Worm (Caenorhabditis elegans) whole organism, L1 larva: ENCODE data around the gene T14B1.1.

Experiments used
- Y116A8C.19 ChIP-seq: sonication (generic microtip); optimal IDR thresholded peaks from 2 replicates; lab custom pipeline; 2016; ENCODE audit warnings: missing compliant biosample characterization, missing genetic modification characterization, borderline replicate concordance
- blmp-1 ChIP-seq: fragments of 150-350 bp; optimal IDR thresholded peaks from 2 replicates; lab custom pipeline; 2014; ENCODE audit warnings: missing biosample characterization, missing genetic modification characterization
- ceh-63 ChIP-seq: fragments of 200-800 bp; sonication (Bioruptor generic); optimal IDR thresholded peaks from 2 replicates; lab custom pipeline; 2018; ENCODE audit warnings: mild to moderate bottlenecking, missing genetic modification characterization, missing compliant biosample characterization
- ceh-8 ChIP-seq: fragments of 200-800 bp; sonication (Bioruptor generic); optimal IDR thresholded peaks from 2 replicates; lab custom pipeline; 2018; ENCODE audit warnings: mild to moderate bottlenecking, missing genetic modification characterization, moderate library complexity, missing compliant biosample characterization
- ceh-88 ChIP-seq: fragments of 200-800 bp; sonication (Bioruptor generic); IDR thresholded peaks from 2 replicates; pipeline ENCODE4 v1.3.6; 2022; ENCODE audit warnings: missing genetic modification characterization, missing compliant biosample characterization
- ces-1 ChIP-seq: fragments of 150-350 bp; optimal IDR thresholded peaks from 2 replicates; lab custom pipeline; 2014; ENCODE audit warnings: missing biosample characterization, missing genetic modification reagents, missing genetic modification characterization
- dpl-1 ChIP-seq, 3 experiments: fragments of 150-350 bp in 2 of 3; sonication (generic microtip) in 1 of 3; optimal IDR thresholded peaks; 2 replicates each; lab custom pipeline; 2014 to 2017; ENCODE audit warnings: missing biosample characterization in 3 of 3, missing genetic modification characterization in 3 of 3, missing genetic modification reagents in 3 of 3
- dsc-1 ChIP-seq: sonication (generic microtip); optimal IDR thresholded peaks from 2 replicates; lab custom pipeline; 2016; ENCODE audit warnings: mild to moderate bottlenecking, missing genetic modification characterization, missing compliant biosample characterization
- efl-1 ChIP-seq, 4 experiments: fragments of 150-350 bp; optimal IDR thresholded peaks in 3 of 4; peaks in 1 of 4; 1 replicate in 1 of 4; 2 replicates in 3 of 4; lab custom pipeline; 2014; ENCODE audit warnings: missing biosample characterization in 2 of 4, missing genetic modification characterization in 2 of 4, missing genetic modification reagents in 2 of 4
- egl-13 ChIP-seq: sonication (generic microtip); optimal IDR thresholded peaks from 2 replicates; lab custom pipeline; 2016; ENCODE audit warnings: missing genotype, missing genetic modification reagents, missing genetic modification characterization, missing compliant biosample characterization
- elt-3 ChIP-seq, 6 experiments: fragments of 150-350 bp in 1 of 6; sonication (generic microtip); optimal IDR thresholded peaks; 2 replicates each; lab custom pipeline; 2017 to 2018; ENCODE audit warnings: missing biosample characterization in 6 of 6, missing genetic modification characterization in 6 of 6, inconsistent platforms in 1 of 6
- fkh-10 ChIP-seq: sonication (generic microtip); optimal IDR thresholded peaks from 2 replicates; lab custom pipeline; 2017; ENCODE audit warnings: missing biosample characterization, missing genetic modification reagents, missing genetic modification characterization
- fos-1 ChIP-seq: fragments of 150-350 bp; optimal IDR thresholded peaks from 2 replicates; lab custom pipeline; 2014; ENCODE audit warnings: missing biosample characterization, missing genetic modification characterization
- grh-1 ChIP-seq: fragments of 200-800 bp; sonication (Bioruptor generic); IDR thresholded peaks from 2 replicates; pipeline ENCODE4 v1.3.6; 2022; ENCODE audit warnings: missing genetic modification reagents, missing genetic modification characterization, missing compliant biosample characterization
- hlh-17 ChIP-seq: fragments of 200-800 bp; sonication (Bioruptor generic); optimal IDR thresholded peaks from 2 replicates; lab custom pipeline; 2018; ENCODE audit warnings: missing genetic modification characterization, mild to moderate bottlenecking, missing compliant biosample characterization, moderate library complexity, borderline replicate concordance
- irx-1 ChIP-seq: sonication (generic microtip); optimal IDR thresholded peaks from 2 replicates; lab custom pipeline; 2016; ENCODE audit warnings: missing genetic modification characterization, missing compliant biosample characterization
- jun-1 ChIP-seq: fragments of 150-350 bp; optimal IDR thresholded peaks from 2 replicates; lab custom pipeline; 2014; ENCODE audit warnings: missing biosample characterization, missing genetic modification reagents, missing genetic modification characterization
- lin-14 ChIP-seq: fragments of 200-800 bp; sonication (Bioruptor generic); optimal IDR thresholded peaks from 2 replicates; lab custom pipeline; 2018; ENCODE audit warnings: mild to moderate bottlenecking, missing genetic modification characterization, moderate library complexity, missing compliant biosample characterization
- lin-35 ChIP-seq, 2 experiments: fragments of 150-350 bp; optimal IDR thresholded peaks; 2 replicates each; lab custom pipeline; 2014; ENCODE audit warnings: missing biosample characterization in 2 of 2, missing genetic modification characterization in 2 of 2, missing genetic modification reagents in 2 of 2
- lsy-2 ChIP-seq, 2 experiments: fragments of 150-350 bp; optimal IDR thresholded peaks; 2 replicates each; lab custom pipeline; 2014; ENCODE audit warnings: missing biosample characterization in 2 of 2, missing genetic modification characterization in 2 of 2
- mdl-1 ChIP-seq, 2 experiments: fragments of 150-350 bp; optimal IDR thresholded peaks; 2 replicates each; lab custom pipeline; 2014 to 2017; ENCODE audit warnings: missing biosample characterization in 2 of 2, missing genetic modification characterization in 2 of 2, inconsistent platforms in 1 of 2
- mef-2 ChIP-seq: fragments of 150-350 bp; optimal IDR thresholded peaks from 2 replicates; lab custom pipeline; 2014; ENCODE audit warnings: missing biosample characterization, missing genetic modification characterization
- mep-1 ChIP-seq: fragments of 150-350 bp; optimal IDR thresholded peaks from 2 replicates; lab custom pipeline; 2014; ENCODE audit warnings: missing biosample characterization, missing genetic modification characterization
- nhr-11 ChIP-seq: fragments of 150-350 bp; optimal IDR thresholded peaks from 2 replicates; lab custom pipeline; 2014; ENCODE audit warnings: missing biosample characterization, missing genetic modification characterization
- nhr-19 ChIP-seq: fragments of 200-800 bp; sonication (Bioruptor generic); conservative IDR thresholded peaks from 2 replicates; pipeline ENCODE4 v1.3.6; 2022; ENCODE audit warnings: missing genetic modification characterization, missing compliant biosample characterization
- nhr-20 ChIP-seq: sonication (generic microtip); optimal IDR thresholded peaks from 2 replicates; lab custom pipeline; 2016; ENCODE audit warnings: mild to moderate bottlenecking, missing genetic modification characterization, missing compliant biosample characterization
- nhr-237 ChIP-seq: fragments of 150-350 bp; optimal IDR thresholded peaks from 2 replicates; lab custom pipeline; 2014; ENCODE audit warnings: missing biosample characterization, missing genetic modification characterization
- nhr-47 ChIP-seq: sonication (generic microtip); optimal IDR thresholded peaks from 2 replicates; lab custom pipeline; 2016; ENCODE audit warnings: mild to moderate bottlenecking, missing genetic modification characterization, moderate library complexity, missing compliant biosample characterization
- nhr-71 ChIP-seq: sonication (generic microtip); optimal IDR thresholded peaks from 2 replicates; lab custom pipeline; 2016; ENCODE audit warnings: mild to moderate bottlenecking, missing genetic modification characterization, moderate library complexity, missing compliant biosample characterization
- nhr-77 ChIP-seq: fragments of 150-350 bp; optimal IDR thresholded peaks from 2 replicates; lab custom pipeline; 2014; ENCODE audit warnings: missing biosample characterization, missing genetic modification characterization
- nhr-85 ChIP-seq: sonication (generic microtip); peaks from one replicate; lab custom pipeline; 2016; ENCODE audit warnings: missing genetic modification characterization, inconsistent platforms, missing compliant biosample characterization
- pax-3 ChIP-seq: fragments of 200-800 bp; sonication (Bioruptor generic); optimal IDR thresholded peaks from 2 replicates; lab custom pipeline; 2018; ENCODE audit warnings: mild to moderate bottlenecking, missing genetic modification characterization, moderate library complexity, missing compliant biosample characterization
- pqm-1 ChIP-seq: sonication (generic microtip); optimal IDR thresholded peaks from 3 replicates; lab custom pipeline; 2017; ENCODE audit warnings: missing biosample characterization, missing genetic modification characterization
- skn-1 ChIP-seq: fragments of 150-350 bp; optimal IDR thresholded peaks from 2 replicates; lab custom pipeline; 2014; ENCODE audit warnings: missing biosample characterization, missing genetic modification characterization
- snpc-4 ChIP-seq: fragments of 150-350 bp; optimal IDR thresholded peaks from 2 replicates; lab custom pipeline; 2014; ENCODE audit warnings: missing biosample characterization, missing genetic modification characterization
- snu-23 ChIP-seq: sonication (generic microtip); optimal IDR thresholded peaks from 2 replicates; lab custom pipeline; 2016; ENCODE audit warnings: missing genetic modification characterization, missing compliant biosample characterization
- sox-4 ChIP-seq: sonication (generic microtip); optimal IDR thresholded peaks from 2 replicates; lab custom pipeline; 2016; ENCODE audit warnings: missing genetic modification characterization, missing compliant biosample characterization
- sptf-1 ChIP-seq: fragments of 150-350 bp; optimal IDR thresholded peaks from 2 replicates; lab custom pipeline; 2014; ENCODE audit warnings: missing biosample characterization, missing genetic modification characterization
- tbx-2 ChIP-seq: sonication (generic microtip); optimal IDR thresholded peaks from 2 replicates; lab custom pipeline; 2016; ENCODE audit warnings: missing genetic modification characterization, missing compliant biosample characterization

Gene T14B1.1

DNA sequence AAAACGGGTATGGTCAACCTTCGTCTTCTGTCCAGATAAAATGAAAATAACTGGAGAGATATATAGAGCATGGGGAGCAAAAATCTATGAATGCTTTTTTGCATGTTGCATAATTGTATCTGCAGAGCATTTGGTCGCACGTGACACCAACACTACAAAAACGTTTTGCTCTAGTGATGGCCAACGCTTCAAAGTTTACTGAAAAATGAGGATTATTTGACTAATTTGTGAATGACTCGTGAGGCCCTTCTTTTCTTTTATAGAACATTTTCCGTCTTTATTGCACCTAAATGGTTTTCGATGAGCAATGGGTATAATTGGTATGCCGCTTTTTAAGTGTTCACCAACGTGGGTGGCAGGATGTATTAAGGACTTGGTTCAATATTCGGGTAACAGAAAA is 15.0 kb downstream of the T14B1.1 start:
- TF ChIP-seq ceh-63 (GFP tag; lab: Kevin White, UChicago) = peak; percentile 84
- TF ChIP-seq dsc-1 = peak; percentile 81
- no peak for TF ChIP-seq lin-14 (GFP tag; lab: Kevin White, UChicago)
- no peak for TF ChIP-seq pax-3 (tag; lab: Kevin White, UChicago)

- TF ChIP-seq sox-4 (tag; lab: Kevin White, UChicago) = no peak
- TF ChIP-seq blmp-1 (tag; lab: Kevin White, UChicago) = no peak
- TF ChIP-seq pqm-1 (tag; lab: Kevin White, UChicago) = no peak
These were observed 15.5 kb downstream of the T14B1.1 start, which contains the start of gene aex-2 for ce11 chrX:9653016-9653415. Gene aex-2, minus strand, starts transcription at chrX:9653116.

ce11 chrX:9648098-9648574 is 20.4 kb downstream of the T14B1.1 start, which contains the start of gene F34H10.4:
Gene F34H10.4, plus strand, starts transcription at chrX:9648524.
- peak; percentile 51 for TF ChIP-seq lin-14 (GFP tag; lab: Kevin White, UChicago)
- peak; percentile 26 for TF ChIP-seq ces-1 (GFP tag; lab: Kevin White, UChicago)
- TF ChIP-seq fos-1 (tag; lab: Kevin White, UChicago) = no peak
- TF ChIP-seq efl-1 (optimal IDR thresholded peaks at IDR 0.05; lab: Kevin White, UChicago) = no peak
- peak in 1 of 2 experiments; percentile 60 for TF ChIP-seq efl-1 (GFP tag; optimal IDR thresholded peaks at IDR 0.05 in 1 of 2; lab: Kevin White, UChicago)
- peak; percentile 70 for TF ChIP-seq fkh-10 (GFP tag; lab: Kevin White, UChicago)
- no peak for TF ChIP-seq hlh-17 (GFP tag; lab: Kevin White, UChicago)

DNA sequence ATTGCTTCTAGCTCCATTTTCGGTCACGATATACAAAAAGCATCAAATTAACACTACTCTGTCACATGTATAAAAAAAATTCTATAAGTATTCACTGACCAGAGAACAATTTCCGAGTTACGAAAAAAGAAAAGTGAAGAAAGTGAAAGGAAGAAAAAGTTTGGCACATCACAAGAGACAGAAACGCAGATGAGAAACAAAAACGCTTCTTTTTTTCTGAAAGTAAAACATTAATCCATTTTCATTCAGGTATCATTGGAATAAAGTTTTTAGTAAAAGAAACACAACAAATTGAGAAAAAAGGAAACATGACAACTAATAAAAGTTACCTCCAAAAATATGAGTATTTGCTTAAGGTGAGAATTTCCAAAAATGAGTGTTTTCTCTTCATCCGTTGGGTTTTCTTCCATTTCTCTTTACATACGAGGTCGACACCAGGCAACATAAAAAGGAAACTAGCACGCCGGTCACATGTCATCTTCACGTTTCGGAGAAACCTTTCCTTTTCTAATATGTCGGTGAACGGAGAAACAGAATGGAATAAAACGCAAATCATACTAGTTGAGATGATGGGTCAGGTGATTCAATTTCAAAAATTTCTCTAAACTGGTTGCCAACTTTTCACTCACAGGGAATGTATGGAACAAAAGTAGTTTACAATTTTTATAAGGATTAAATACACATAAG is 25.6 kb downstream of the T14B1.1 start:
- no peak for TF ChIP-seq Y116A8C.19 (tag; lab: Kevin White, UChicago)
- peak; percentile 78 for TF ChIP-seq lin-14 (GFP tag; lab: Kevin White, UChicago)
- no peak for TF ChIP-seq mef-2
- peak; percentile 48 for TF ChIP-seq irx-1 (tag; lab: Kevin White, UChicago)
- peak; percentile 47 for TF ChIP-seq ceh-8
- TF ChIP-seq jun-1 (tag; lab: Kevin White, UChicago) = no peak
- peak; percentile 71 for TF ChIP-seq grh-1 (GFP tag; lab: Robert Waterston, UW)
- peak; percentile 76 for TF ChIP-seq nhr-20 (tag; lab: Kevin White, UChicago)
- TF ChIP-seq sox-4 (tag; lab: Kevin White, UChicago) = peak; percentile 47
- TF ChIP-seq skn-1 (tag; lab: Kevin White, UChicago) = peak; percentile 32
- TF ChIP-seq tbx-2 (tag; lab: Kevin White, UChicago) = peak; percentile 42
- peak; percentile 6 to 24 for TF ChIP-seq lsy-2 (tag; optimal IDR thresholded peaks at IDR 0.05; lab: Kevin White, UChicago)
- peak; percentile 26; the same call in 1 of the 2 replicates for TF ChIP-seq nhr-19 (GFP tag; lab: Robert Waterston, UW)
- TF ChIP-seq snpc-4 = peak; percentile 27
- no peak for TF ChIP-seq nhr-237
- TF ChIP-seq nhr-47 (tag; lab: Kevin White, UChicago) = peak; percentile 33
- peak; percentile 23 to 75 for TF ChIP-seq lin-35 (GFP tag; optimal IDR thresholded peaks at IDR 0.05; lab: Kevin White, UChicago)
- no peak for TF ChIP-seq sptf-1 (tag; lab: Kevin White, UChicago)
- peak; percentile 8 for TF ChIP-seq egl-13 (tag; lab: Kevin White, UChicago)
- TF ChIP-seq pax-3 (tag; lab: Kevin White, UChicago) = peak; percentile 19
- TF ChIP-seq snu-23 (GFP tag; lab: Kevin White, UChicago) = peak; percentile 66
- peak in 2 of 3 experiments; percentile 11 to 31 for TF ChIP-seq dpl-1 (GFP tag; optimal IDR thresholded peaks at IDR 0.05; lab: Kevin White, UChicago)
- no peak for TF ChIP-seq nhr-11 (tag; lab: Kevin White, UChicago)
- TF ChIP-seq nhr-77 (tag; lab: Kevin White, UChicago) = no peak
- peak; percentile 60 for TF ChIP-seq mep-1 (tag; lab: Kevin White, UChicago)
- TF ChIP-seq blmp-1 (tag; lab: Kevin White, UChicago) = peak; percentile 99
- TF ChIP-seq ceh-88 (GFP tag; lab: Robert Waterston, UW) = 0 out of 2 replicates have a peak, but pooled peaks have one; percentile 13
- peak in 2 of 6 experiments; percentile 18 to 20 for TF ChIP-seq elt-3 (tag; optimal IDR thresholded peaks at IDR 0.05; lab: Kevin White, UChicago)
- peak; percentile 96 for TF ChIP-seq nhr-85
- TF ChIP-seq mdl-1 (tag; optimal IDR thresholded peaks at IDR 0.05; lab: Kevin White, UChicago) = peak in 1 of 2 experiments; percentile 69
- TF ChIP-seq nhr-71 (tag; lab: Kevin White, UChicago) = peak; percentile 61
